Worm (Caenorhabditis elegans) whole organism, L2 larva: Measurements from ENCODE around the gene ZK792.1.

ENCODE experiments used
- C34F6.9 ChIP-seq: fragments of 150-350 bp; optimal IDR thresholded peaks from 2 replicates; lab custom pipeline; 2014; ENCODE audit warnings: missing biosample characterization, missing genetic modification characterization
- F13H6.1 ChIP-seq: sonication (generic microtip); optimal IDR thresholded peaks from 2 replicates; lab custom pipeline; 2016; ENCODE audit warnings: missing genetic modification characterization, missing compliant biosample characterization
- alr-1 ChIP-seq: fragments of 150-350 bp; optimal IDR thresholded peaks from 2 replicates; lab custom pipeline; 2014; ENCODE audit warnings: missing biosample characterization, missing genetic modification characterization
- aly-2 ChIP-seq: fragments of 150-350 bp; optimal IDR thresholded peaks from 2 replicates; lab custom pipeline; 2014; ENCODE audit warnings: missing biosample characterization, missing genetic modification characterization
- ama-1 ChIP-seq: fragments of 150-350 bp; optimal IDR thresholded peaks from 2 replicates; lab custom pipeline; 2018; ENCODE audit warnings: inconsistent platforms
- blmp-1 ChIP-seq: sonication (generic microtip); optimal IDR thresholded peaks from 2 replicates; lab custom pipeline; 2017; ENCODE audit warnings: missing genetic modification characterization, mild to moderate bottlenecking, missing compliant biosample characterization, antibody characterized with exemption, moderate library complexity; ENCODE audit not compliant: insufficient read depth
- ceh-16 ChIP-seq: fragments of 150-350 bp; optimal IDR thresholded peaks from 2 replicates; lab custom pipeline; 2014; ENCODE audit warnings: missing biosample characterization, missing genetic modification characterization
- egl-27 ChIP-seq: sonication (generic microtip); optimal IDR thresholded peaks from 3 replicates; lab custom pipeline; 2017; ENCODE audit warnings: missing biosample characterization, missing genetic modification reagents, missing genetic modification characterization
- elt-1 ChIP-seq: fragments of 150-350 bp; optimal IDR thresholded peaks from 2 replicates; lab custom pipeline; 2014; ENCODE audit warnings: missing biosample characterization, missing genetic modification characterization
- fos-1 ChIP-seq: fragments of 150-350 bp; optimal IDR thresholded peaks from 2 replicates; lab custom pipeline; 2014; ENCODE audit warnings: missing biosample characterization, missing genetic modification characterization
- lin-11 ChIP-seq: fragments of 150-350 bp; sonication (generic microtip); optimal IDR thresholded peaks from 2 replicates; lab custom pipeline; 2014; ENCODE audit warnings: missing biosample characterization, missing genetic modification characterization, inconsistent platforms, mixed read lengths
- lin-13 ChIP-seq: fragments of 150-350 bp; optimal IDR thresholded peaks from 2 replicates; lab custom pipeline; 2014; ENCODE audit warnings: missing biosample characterization, missing genetic modification reagents, missing genetic modification characterization
- lsy-2 ChIP-seq, 2 experiments: fragments of 150-350 bp in 1 of 2; sonication (generic microtip) in 1 of 2; optimal IDR thresholded peaks; 2 replicates each; lab custom pipeline; 2014 to 2017; ENCODE audit warnings: missing biosample characterization in 2 of 2, missing genetic modification characterization in 2 of 2
- mab-5 ChIP-seq: fragments of 150-350 bp; optimal IDR thresholded peaks from 2 replicates; lab custom pipeline; 2014; ENCODE audit warnings: missing biosample characterization, missing genetic modification characterization
- mbf-1 ChIP-seq: sonication (generic microtip); optimal IDR thresholded peaks from 2 replicates; lab custom pipeline; 2017; ENCODE audit warnings: missing biosample characterization, missing genetic modification characterization
- mdl-1 ChIP-seq, 2 experiments: fragments of 150-350 bp in 1 of 2; sonication (generic microtip) in 1 of 2; optimal IDR thresholded peaks; 2 replicates each; lab custom pipeline; 2017; ENCODE audit warnings: missing biosample characterization in 2 of 2, missing genetic modification characterization in 2 of 2
- nhr-11 ChIP-seq: fragments of 150-350 bp; optimal IDR thresholded peaks from 2 replicates; lab custom pipeline; 2014; ENCODE audit warnings: missing biosample characterization, missing genetic modification characterization
- nhr-129 ChIP-seq: fragments of 150-350 bp; optimal IDR thresholded peaks from 2 replicates; lab custom pipeline; 2014; ENCODE audit warnings: missing biosample characterization, missing genetic modification characterization
- nhr-21 ChIP-seq: fragments of 150-350 bp; optimal IDR thresholded peaks from 2 replicates; lab custom pipeline; 2014; ENCODE audit warnings: missing biosample characterization, missing genetic modification characterization
- nhr-23 ChIP-seq: fragments of 150-350 bp; optimal IDR thresholded peaks from 2 replicates; lab custom pipeline; 2014; ENCODE audit warnings: missing biosample characterization, missing genetic modification reagents, missing genetic modification characterization
- nhr-25 ChIP-seq: fragments of 150-350 bp; sonication (generic microtip); optimal IDR thresholded peaks from 3 replicates; lab custom pipeline; 2014; ENCODE audit warnings: missing biosample characterization, missing genetic modification characterization
- nhr-6 ChIP-seq: fragments of 150-350 bp; optimal IDR thresholded peaks from 2 replicates; lab custom pipeline; 2014; ENCODE audit warnings: missing biosample characterization, missing genetic modification characterization
- nhr-77 ChIP-seq: fragments of 150-350 bp; optimal IDR thresholded peaks from 2 replicates; lab custom pipeline; 2014; ENCODE audit warnings: missing biosample characterization, missing genetic modification characterization
- sem-4 ChIP-seq: fragments of 150-350 bp; optimal IDR thresholded peaks from 2 replicates; lab custom pipeline; 2014; ENCODE audit warnings: missing biosample characterization, missing genetic modification reagents, missing genetic modification characterization
- sma-3 ChIP-seq: sonication (generic microtip); optimal IDR thresholded peaks from 2 replicates; lab custom pipeline; 2016; ENCODE audit warnings: missing genetic modification reagents, missing genetic modification characterization, missing compliant biosample characterization
- sma-9 ChIP-seq, 2 experiments: fragments of 150-350 bp in 1 of 2; sonication (generic microtip) in 1 of 2; optimal IDR thresholded peaks; 2 replicates each; lab custom pipeline; 2014 to 2016; ENCODE audit warnings: missing genetic modification characterization in 2 of 2, mild to moderate bottlenecking in 1 of 2, missing biosample characterization in 1 of 2, missing compliant biosample characterization in 1 of 2, missing genetic modification reagents in 1 of 2, moderate library complexity in 1 of 2
- unc-62 ChIP-seq: fragments of 150-350 bp; optimal IDR thresholded peaks from 2 replicates; lab custom pipeline; 2014; ENCODE audit warnings: missing biosample characterization, missing genetic modification reagents, missing genetic modification characterization
- zag-1 ChIP-seq: fragments of 150-350 bp; optimal IDR thresholded peaks from 2 replicates; lab custom pipeline; 2014; ENCODE audit warnings: missing biosample characterization, missing genetic modification characterization
- ztf-11 ChIP-seq: sonication (generic microtip); optimal IDR thresholded peaks from 2 replicates; lab custom pipeline; 2017; ENCODE audit warnings: missing biosample characterization, missing genetic modification characterization
- ztf-4 ChIP-seq: fragments of 150-350 bp; optimal IDR thresholded peaks from 2 replicates; lab custom pipeline; 2014; ENCODE audit warnings: missing biosample characterization, missing genetic modification characterization

The ZK792.1 gene

ce11 chrIV:11644705-11645104 lies 14.9 kb upstream of the ZK792.1 start:
- TF ChIP-seq unc-62 (GFP tag; lab: Kevin White, UChicago): no peak
- no peak for TF ChIP-seq ama-1
- no peak for TF ChIP-seq zag-1 (tag; lab: Kevin White, UChicago)
- no peak for TF ChIP-seq nhr-77 (tag; lab: Kevin White, UChicago)
- no peak for TF ChIP-seq sma-9 (GFP tag; optimal IDR thresholded peaks at IDR 0.05; lab: Kevin White, UChicago)
- no peak for TF ChIP-seq sma-9 (tag; optimal IDR thresholded peaks at IDR 0.05; lab: Kevin White, UChicago)
- TF ChIP-seq fos-1: no peak
- no peak for TF ChIP-seq nhr-23
- no peak for TF ChIP-seq alr-1 (tag; lab: Kevin White, UChicago)
- TF ChIP-seq ztf-11 (tag; lab: Kevin White, UChicago): no peak
- TF ChIP-seq sem-4 (tag; lab: Kevin White, UChicago): no peak
- no peak for TF ChIP-seq sma-3 (GFP tag; lab: Kevin White, UChicago)
- no peak for TF ChIP-seq mbf-1 (tag; lab: Kevin White, UChicago)

DNA sequence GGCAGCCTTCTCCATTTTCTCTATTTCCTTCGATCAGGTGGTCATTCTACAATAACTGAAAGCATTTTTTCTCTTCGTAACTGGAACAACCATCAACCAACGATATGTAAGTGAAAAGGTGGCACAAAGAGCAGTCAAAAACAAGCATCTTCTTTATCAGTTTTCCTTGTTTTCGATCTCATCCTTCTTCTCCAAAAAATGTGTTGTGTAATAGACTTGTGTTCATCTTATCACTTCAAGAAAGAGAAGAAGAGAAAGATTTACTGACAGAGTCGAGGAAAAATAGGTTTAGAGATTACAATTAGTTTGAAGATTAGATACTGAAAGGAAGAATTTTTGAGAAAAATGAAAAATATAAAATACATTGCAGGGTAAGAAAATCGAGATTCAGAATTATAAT lies 14.3 kb upstream of the ZK792.1 start:
- TF ChIP-seq ztf-4 (tag; lab: Kevin White, UChicago) (no peak), nhr-129 (tag; lab: Kevin White, UChicago) (peak; percentile 45), aly-2 (tag; lab: Kevin White, UChicago) (no peak), F13H6.1 (tag; lab: Kevin White, UChicago) (peak; percentile 26), lin-11 (tag; lab: Kevin White, UChicago) (no peak), lsy-2 (tag; optimal IDR thresholded peaks at IDR 0.05; lab: Kevin White, UChicago) (peak in 1 of 2 experiments; percentile 7), egl-27 (tag; lab: Kevin White, UChicago) (no peak), ceh-16 (tag; lab: Kevin White, UChicago) (no peak), sma-9 (GFP tag; optimal IDR thresholded peaks at IDR 0.05; lab: Kevin White, UChicago) (peak; percentile 34), sma-9 (tag; optimal IDR thresholded peaks at IDR 0.05; lab: Kevin White, UChicago) (no peak)

ce11 chrIV:11646908-11647307 lies 12.7 kb upstream of the ZK792.1 start:
- peak; percentile 7 for TF ChIP-seq nhr-6
- no peak for TF ChIP-seq blmp-1 (tag; lab: Kevin White, UChicago)
- peak; percentile 40 for TF ChIP-seq nhr-129 (tag; lab: Kevin White, UChicago)
- no peak for TF ChIP-seq nhr-21 (tag; lab: Kevin White, UChicago)
- TF ChIP-seq sma-9 (GFP tag; optimal IDR thresholded peaks at IDR 0.05; lab: Kevin White, UChicago): peak; percentile 30
- no peak for TF ChIP-seq sma-9 (tag; optimal IDR thresholded peaks at IDR 0.05; lab: Kevin White, UChicago)
- peak; percentile 19 for TF ChIP-seq F13H6.1 (tag; lab: Kevin White, UChicago)

DNA sequence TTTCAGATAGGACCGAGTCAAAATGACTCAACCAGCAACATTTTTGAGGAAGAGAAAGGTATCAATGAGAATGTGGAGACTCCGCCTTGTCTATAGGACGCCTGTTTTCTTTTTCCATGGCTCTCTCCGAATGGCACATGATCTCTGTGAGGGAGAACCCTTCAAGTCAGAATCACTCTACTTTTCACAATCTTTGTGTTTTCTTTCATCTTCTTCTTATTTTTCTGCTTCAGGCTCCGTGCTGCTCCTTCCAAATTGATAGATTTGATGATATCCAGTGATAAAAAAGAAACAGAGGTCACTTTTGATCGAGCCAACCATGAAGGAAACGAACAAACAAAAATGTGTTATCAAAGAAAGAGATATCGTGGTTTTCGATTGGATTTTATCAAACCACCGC lies 10.6 kb upstream of the ZK792.1 start, which contains the start of gene ZK809.8:
Gene ZK809.8 (minus strand): TSS at position 34 of the 400 bp plus-strand sequence.
- TF ChIP-seq nhr-25: no peak
- no peak for TF ChIP-seq ztf-11 (tag; lab: Kevin White, UChicago)
- peak; percentile 44 for TF ChIP-seq nhr-129 (tag; lab: Kevin White, UChicago)
- TF ChIP-seq lsy-2 (tag; optimal IDR thresholded peaks at IDR 0.05; lab: Kevin White, UChicago): peak in 1 of 2 experiments; percentile 27
- TF ChIP-seq C34F6.9 (tag; lab: Kevin White, UChicago): peak; percentile 30
- TF ChIP-seq F13H6.1 (tag; lab: Kevin White, UChicago): peak; percentile 64
- TF ChIP-seq sma-9 (GFP tag; optimal IDR thresholded peaks at IDR 0.05; lab: Kevin White, UChicago): peak; percentile 62
- no peak for TF ChIP-seq sma-9 (tag; optimal IDR thresholded peaks at IDR 0.05; lab: Kevin White, UChicago)
- peak; percentile 2 for TF ChIP-seq nhr-6
- TF ChIP-seq, all 48 proteins: peak for 6

- no peak for TF ChIP-seq mdl-1 (tag; optimal IDR thresholded peaks at IDR 0.05; lab: Kevin White, UChicago)
- TF ChIP-seq alr-1 (tag; lab: Kevin White, UChicago): no peak
- TF ChIP-seq zag-1 (tag; lab: Kevin White, UChicago): no peak
- TF ChIP-seq lin-13 (GFP tag; lab: Kevin White, UChicago): no peak
- no peak for TF ChIP-seq ztf-4 (tag; lab: Kevin White, UChicago)
- no peak for TF ChIP-seq sma-9 (GFP tag; optimal IDR thresholded peaks at IDR 0.05; lab: Kevin White, UChicago)
- TF ChIP-seq sma-9 (tag; optimal IDR thresholded peaks at IDR 0.05; lab: Kevin White, UChicago): no peak
- TF ChIP-seq elt-1 (tag; lab: Kevin White, UChicago): no peak
- no peak for TF ChIP-seq nhr-11 (tag; lab: Kevin White, UChicago)
- TF ChIP-seq mab-5 (tag; lab: Kevin White, UChicago): no peak
Observed at ce11 chrIV:11650344-11650743, 9.3 kb upstream of the ZK792.1 start.
